Worm (Caenorhabditis elegans) whole organism, L4/young adult: ENCODE measurements around the gene C27D6.11.

Experiments
- W03F9.2 ChIP-seq: fragments of 150-350 bp; optimal IDR thresholded peaks from 2 replicates; lab custom pipeline; 2014; ENCODE audit warnings: missing biosample characterization, missing genetic modification characterization
- dao-5 ChIP-seq: sonication (generic microtip); optimal IDR thresholded peaks from 2 replicates; lab custom pipeline; 2016; ENCODE audit warnings: missing genotype, missing genetic modification characterization, moderate library complexity, missing compliant biosample characterization
- him-1 ChIP-seq: sonication (generic microtip); optimal IDR thresholded peaks from 2 replicates; lab custom pipeline; 2016; ENCODE audit warnings: missing genotype, missing genetic modification reagents, missing genetic modification characterization, missing compliant biosample characterization

The C27D6.11 gene

ce11 chrII:5184661-5185545, 23.9 kb upstream of the C27D6.11 start:
- TF ChIP-seq W03F9.2: no peak
- TF ChIP-seq dao-5 (tag; lab: Kevin White, UChicago): no peak
- no peak for TF ChIP-seq him-1 (tag; lab: Kevin White, UChicago)

ce11 chrII:5183207-5183606, 22.2 kb upstream of the C27D6.11 start:
- TF ChIP-seq him-1 (tag; lab: Kevin White, UChicago) (no peak), dao-5 (tag; lab: Kevin White, UChicago) (no peak), W03F9.2 (no peak)

ce11 chrII:5182451-5182850, 21.4 kb upstream of the C27D6.11 start:
- TF ChIP-seq dao-5 (tag; lab: Kevin White, UChicago) (peak; percentile 10), him-1 (tag; lab: Kevin White, UChicago) (no peak), W03F9.2 (peak; percentile 22)

ce11 chrII:5181497-5181896, 20.5 kb upstream of the C27D6.11 start:
- TF ChIP-seq W03F9.2: no peak
- TF ChIP-seq him-1 (tag; lab: Kevin White, UChicago): peak; percentile 44

- no peak for TF ChIP-seq W03F9.2
- no peak for TF ChIP-seq him-1 (tag; lab: Kevin White, UChicago)
- no peak for TF ChIP-seq dao-5 (tag; lab: Kevin White, UChicago)
These were observed 19.3 kb upstream of the C27D6.11 start for ce11 chrII:5180272-5180671.

- TF ChIP-seq dao-5 (tag; lab: Kevin White, UChicago): no peak
- TF ChIP-seq him-1 (tag; lab: Kevin White, UChicago): no peak
- no peak for TF ChIP-seq W03F9.2
These were observed 17.6 kb upstream of the C27D6.11 start for ce11 chrII:5178609-5179008.

ce11 chrII:5177902-5178301, 16.9 kb upstream of the C27D6.11 start, which contains the start of gene C27D6.12:
Gene C27D6.12 (minus strand): TSS chrII:5178002.
- TF ChIP-seq W03F9.2 (no peak), him-1 (tag; lab: Kevin White, UChicago) (no peak), dao-5 (tag; lab: Kevin White, UChicago) (no peak)

ce11 chrII:5176934-5177333, 15.9 kb upstream of the C27D6.11 start:
- TF ChIP-seq W03F9.2: no peak
- TF ChIP-seq dao-5 (tag; lab: Kevin White, UChicago): no peak
- TF ChIP-seq him-1 (tag; lab: Kevin White, UChicago): no peak

ce11 chrII:5174370-5174769, 13.4 kb upstream of the C27D6.11 start, which contains the start of gene C27D6.3:
Gene C27D6.3 (minus strand): TSS chrII:5174470.
- TF ChIP-seq him-1 (tag; lab: Kevin White, UChicago) (no peak), W03F9.2 (no peak), dao-5 (tag; lab: Kevin White, UChicago) (no peak)

ce11 chrII:5172451-5172850, 11.4 kb upstream of the C27D6.11 start, which contains the start of gene C27D6.1:
Gene C27D6.1 (plus strand): TSS chrII:5172751.
- TF ChIP-seq dao-5 (tag; lab: Kevin White, UChicago) (no peak), him-1 (tag; lab: Kevin White, UChicago) (no peak), W03F9.2 (no peak)

ce11 chrII:5171610-5172009, 10.6 kb upstream of the C27D6.11 start, which contains the start of gene C27D6.15:
Gene C27D6.15 (plus strand): TSS chrII:5171910.
- TF ChIP-seq W03F9.2 (no peak), dao-5 (tag; lab: Kevin White, UChicago) (no peak), him-1 (tag; lab: Kevin White, UChicago) (no peak)

- no peak for TF ChIP-seq dao-5 (tag; lab: Kevin White, UChicago)
- TF ChIP-seq W03F9.2: no peak
- no peak for TF ChIP-seq him-1 (tag; lab: Kevin White, UChicago)
These were observed 9.9 kb upstream of the C27D6.11 start, which contains the start of gene srb-1 for ce11 chrII:5170932-5171331. Gene srb-1 (minus strand): TSS chrII:5171032.

ce11 chrII:5166738-5167137, 5.7 kb upstream of the C27D6.11 start, which contains the start of gene srb-3:
Gene srb-3 (minus strand): TSS chrII:5166838.
- TF ChIP-seq W03F9.2 (no peak), him-1 (tag; lab: Kevin White, UChicago) (no peak), dao-5 (tag; lab: Kevin White, UChicago) (no peak)

ce11 chrII:5163283-5163682, 2.3 kb upstream of the C27D6.11 start, which contains the start of gene srb-5:
Gene srb-5 (minus strand): TSS chrII:5163383.
- TF ChIP-seq dao-5 (tag; lab: Kevin White, UChicago) (no peak), W03F9.2 (no peak), him-1 (tag; lab: Kevin White, UChicago) (no peak)
